Worm (Caenorhabditis elegans): Measurements from ENCODE around the gene K02A6.1.

Gene K02A6.1

DNA sequence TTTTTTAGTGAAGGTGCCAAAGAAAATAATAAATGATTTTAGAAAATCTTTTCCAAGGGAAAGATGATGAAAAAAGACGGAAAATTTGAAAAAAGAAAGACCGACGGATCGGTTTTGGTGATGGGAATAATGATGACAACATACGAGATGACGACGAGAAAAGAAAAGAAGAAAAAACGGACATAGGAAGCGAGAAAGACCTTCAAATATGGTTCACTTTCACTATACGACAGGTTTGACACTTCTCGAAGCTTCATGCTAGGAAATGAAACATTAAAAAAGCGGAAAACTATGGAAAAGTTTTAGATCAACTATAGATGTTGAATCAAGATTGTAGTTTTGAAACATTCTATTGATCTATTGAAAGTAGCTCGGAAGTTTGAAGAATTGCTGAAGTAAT lies 19.3 kb upstream of the K02A6.1 start:
- TF ChIP-seq zag-1 (tag; optimal IDR thresholded peaks at IDR 0.05) (no peak), lin-14 (GFP tag; optimal IDR thresholded peaks at IDR 0.05) (peak; percentile 28), sox-4 (tag; optimal IDR thresholded peaks at IDR 0.05) (no peak), nhr-85 (tag) (peak; percentile 74), pax-3 (tag; optimal IDR thresholded peaks at IDR 0.05) (no peak), ama-1 (optimal IDR thresholded peaks at IDR 0.05) (no peak), blmp-1 (tag; optimal IDR thresholded peaks at IDR 0.05) (peak; percentile 97)

DNA sequence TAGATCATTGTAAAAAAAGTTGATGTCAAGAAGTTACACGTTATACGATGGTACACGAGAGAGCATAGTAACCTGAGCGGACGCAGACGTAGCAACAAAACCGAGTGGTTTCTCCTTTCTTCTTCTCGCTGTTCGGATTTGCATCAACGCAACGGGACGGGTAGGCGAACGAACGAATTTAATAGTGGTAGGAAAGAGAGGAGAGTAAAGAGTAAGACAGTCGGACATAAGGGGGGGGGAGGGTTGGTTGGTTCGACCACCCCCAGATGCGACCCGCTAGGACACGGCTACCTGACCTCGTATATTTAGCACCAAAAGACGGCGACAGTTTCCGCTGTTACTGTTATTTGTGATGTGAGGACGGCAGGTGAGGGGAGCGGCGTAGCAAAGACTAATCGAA lies 18.3 kb upstream of the K02A6.1 start:
- TF ChIP-seq unc-98 (GFP tag; IDR thresholded peaks at IDR 0.05) (no peak), blmp-1 (tag; optimal IDR thresholded peaks at IDR 0.05) (peak; percentile 64), lin-14 (GFP tag; optimal IDR thresholded peaks at IDR 0.05) (peak; percentile 73), nhr-85 (tag) (peak; percentile 65)

DNA sequence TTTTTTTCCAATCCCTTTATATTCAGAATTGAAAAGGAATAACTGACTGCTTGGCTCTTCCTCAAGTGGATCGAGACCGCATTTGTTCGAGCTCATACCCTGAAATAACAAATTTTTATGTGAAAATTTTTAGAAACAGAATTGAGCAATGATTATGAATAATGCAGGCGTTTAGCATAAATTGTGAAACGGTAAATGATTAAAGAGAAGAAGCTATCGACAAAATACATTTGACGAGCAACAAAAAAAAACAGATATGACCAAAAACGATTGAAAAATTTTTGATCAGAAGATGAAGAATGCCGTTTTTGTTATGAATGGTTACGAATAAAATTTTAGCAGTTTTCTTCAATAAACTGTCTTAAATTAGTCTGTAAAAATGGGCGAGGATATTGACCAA lies 15.8 kb upstream of the K02A6.1 start, which contains the start of gene C17H11.6:
Gene C17H11.6 (minus strand): TSS at position 101 of the 400 bp plus-strand sequence.
- TF ChIP-seq mdl-1 (tag; optimal IDR thresholded peaks at IDR 0.05), result no peak
- no peak for TF ChIP-seq pax-3 (tag; optimal IDR thresholded peaks at IDR 0.05)
- no peak for TF ChIP-seq nhr-237 (tag; optimal IDR thresholded peaks at IDR 0.05)
- TF ChIP-seq irx-1 (tag; optimal IDR thresholded peaks at IDR 0.05), result no peak
- TF ChIP-seq fos-1 (tag; optimal IDR thresholded peaks at IDR 0.05), result no peak
- no peak for TF ChIP-seq nhr-85 (tag)
- no peak for TF ChIP-seq unc-30 (tag; optimal IDR thresholded peaks at IDR 0.05)
- TF ChIP-seq ceh-82 (tag; optimal IDR thresholded peaks at IDR 0.05), result no peak
- TF ChIP-seq sptf-1 (tag; optimal IDR thresholded peaks at IDR 0.05), result no peak
- TF ChIP-seq xbp-1 (tag; optimal IDR thresholded peaks at IDR 0.05), result no peak
- TF ChIP-seq fkh-4 (tag; optimal IDR thresholded peaks at IDR 0.05; ENCODE audit: borderline replicate concordance), result no peak
- TF ChIP-seq nhr-71 (tag; optimal IDR thresholded peaks at IDR 0.05), result no peak
- TF ChIP-seq lin-39 (tag; optimal IDR thresholded peaks at IDR 0.05), result no peak
- TF ChIP-seq zag-1 (tag; optimal IDR thresholded peaks at IDR 0.05), result no peak
- no peak for TF ChIP-seq dpl-1 (GFP tag; optimal IDR thresholded peaks at IDR 0.05)
- TF ChIP-seq ceh-90 (tag; optimal IDR thresholded peaks at IDR 0.05), result no peak
- no peak for TF ChIP-seq efl-3 (GFP tag; optimal IDR thresholded peaks at IDR 0.05)
- TF ChIP-seq lsy-2 (tag; optimal IDR thresholded peaks at IDR 0.05), result no peak
- TF ChIP-seq nhr-19 (GFP tag; conservative IDR thresholded peaks at IDR 0.05), result no peak

DNA sequence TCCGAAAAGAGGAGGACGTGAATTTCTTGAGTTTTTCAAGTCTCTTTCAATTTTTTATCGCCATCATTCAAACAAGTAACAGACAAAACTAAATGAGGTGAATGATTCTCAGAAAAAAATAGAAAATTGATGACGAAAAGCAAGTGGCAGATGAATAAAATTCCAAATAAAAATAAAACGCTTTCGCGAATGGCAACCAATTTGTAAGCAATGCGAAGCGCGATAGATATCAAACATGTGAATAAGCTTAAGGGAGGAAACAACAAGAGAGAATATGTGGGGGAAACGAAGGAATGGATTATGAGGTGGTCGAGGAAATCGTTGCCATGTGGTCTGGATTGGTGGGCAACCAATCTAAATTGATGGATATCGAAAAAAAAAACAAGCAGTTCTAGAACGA lies 15.1 kb upstream of the K02A6.1 start:
- no peak for TF ChIP-seq nhr-19 (GFP tag; conservative IDR thresholded peaks at IDR 0.05)
- peak; percentile 37 for TF ChIP-seq fkh-8 (tag; optimal IDR thresholded peaks at IDR 0.05)
- TF ChIP-seq lin-14 (GFP tag; optimal IDR thresholded peaks at IDR 0.05), result peak; percentile 1
- no peak for TF ChIP-seq nhr-28 (tag; optimal IDR thresholded peaks at IDR 0.05)
- TF ChIP-seq fkh-4 (tag; optimal IDR thresholded peaks at IDR 0.05; ENCODE audit: borderline replicate concordance), result peak; percentile 35
- TF ChIP-seq dsc-1 (tag; optimal IDR thresholded peaks at IDR 0.05), result peak; percentile 95

DNA sequence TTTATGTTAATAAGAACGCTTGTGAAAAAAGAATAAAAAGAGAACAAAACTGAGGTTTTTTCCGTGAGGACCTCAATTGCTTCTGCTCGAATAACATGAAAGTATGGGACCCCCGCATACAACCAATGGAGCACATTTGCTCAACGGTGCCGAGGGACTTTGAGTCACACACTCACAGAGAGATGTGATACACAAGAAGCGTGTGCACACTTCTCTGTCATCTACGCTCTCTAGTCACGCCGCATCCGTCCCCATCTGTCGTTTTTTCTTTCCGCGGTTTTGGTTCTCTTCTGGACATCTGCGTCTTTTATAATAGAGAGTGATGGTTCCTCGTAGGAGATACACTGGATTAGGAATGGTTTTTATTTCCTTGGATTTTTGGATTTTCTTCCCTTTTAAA lies 13.6 kb upstream of the K02A6.1 start:
- TF ChIP-seq fos-1 (tag; optimal IDR thresholded peaks at IDR 0.05), result no peak
- peak; percentile 45 for TF ChIP-seq skn-1 (tag; optimal IDR thresholded peaks at IDR 0.05)
- peak in 1 of 2 experiments; percentile 63 for TF ChIP-seq lsy-2 (tag; optimal IDR thresholded peaks at IDR 0.05)
- TF ChIP-seq fkh-8 (tag; optimal IDR thresholded peaks at IDR 0.05), result peak; percentile 42
- TF ChIP-seq unc-98 (GFP tag; IDR thresholded peaks at IDR 0.05), result no peak
- no peak for TF ChIP-seq jun-1 (tag; optimal IDR thresholded peaks at IDR 0.05)
- no peak for TF ChIP-seq hpl-2 (GFP tag; optimal IDR thresholded peaks at IDR 0.05)
- peak; percentile 90 for TF ChIP-seq lin-14 (GFP tag; optimal IDR thresholded peaks at IDR 0.05)
- no peak for TF ChIP-seq nhr-84 (tag; optimal IDR thresholded peaks at IDR 0.05)
- no peak for TF ChIP-seq ceh-88 (GFP tag; IDR thresholded peaks at IDR 0.05)
- TF ChIP-seq nhr-11 (tag; optimal IDR thresholded peaks at IDR 0.05), result no peak
- peak; percentile 19; the same call in 1 of the 2 replicates for TF ChIP-seq isw-1 (GFP tag; IDR thresholded peaks at IDR 0.05)
- TF ChIP-seq snu-23 (GFP tag; optimal IDR thresholded peaks at IDR 0.05), result peak; percentile 49
- peak; percentile 52 for TF ChIP-seq nhr-71 (tag; optimal IDR thresholded peaks at IDR 0.05)
- peak; percentile 64 for TF ChIP-seq dsc-1 (tag; optimal IDR thresholded peaks at IDR 0.05)
- TF ChIP-seq nhr-19 (GFP tag; conservative IDR thresholded peaks at IDR 0.05), result 0 out of 2 replicates have a peak, but pooled peaks have one; percentile 24
- no peak for TF ChIP-seq Y116A8C.19 (tag; optimal IDR thresholded peaks at IDR 0.05; ENCODE audit: borderline replicate concordance)
- TF ChIP-seq nhr-85 (tag), result no peak
- TF ChIP-seq sox-4 (tag; optimal IDR thresholded peaks at IDR 0.05), result no peak
- TF ChIP-seq hlh-4 (tag; optimal IDR thresholded peaks at IDR 0.05), result no peak
- TF ChIP-seq egl-13 (tag; optimal IDR thresholded peaks at IDR 0.05), result no peak
- TF ChIP-seq aha-1 (tag; optimal IDR thresholded peaks at IDR 0.05), result no peak
- no peak for TF ChIP-seq fkh-4 (tag; optimal IDR thresholded peaks at IDR 0.05; ENCODE audit: borderline replicate concordance)
- TF ChIP-seq mdl-1 (tag; optimal IDR thresholded peaks at IDR 0.05), result peak in 1 of 2 experiments; percentile 70
- TF ChIP-seq mab-9 (GFP tag; IDR thresholded peaks at IDR 0.05), result no peak
- TF ChIP-seq blmp-1 (tag; optimal IDR thresholded peaks at IDR 0.05), result no peak
- TF ChIP-seq ztf-4 (tag; optimal IDR thresholded peaks at IDR 0.05), result no peak
- peak; percentile 68 for TF ChIP-seq fkh-10 (GFP tag; optimal IDR thresholded peaks at IDR 0.05)
- peak in 1 of 3 experiments; percentile 59 for TF ChIP-seq ceh-82 (tag; optimal IDR thresholded peaks at IDR 0.05)
- TF ChIP-seq elt-3 (tag; optimal IDR thresholded peaks at IDR 0.05), result no peak
- no peak for TF ChIP-seq zag-1 (tag; optimal IDR thresholded peaks at IDR 0.05)
- no peak for TF ChIP-seq nhr-237 (tag; optimal IDR thresholded peaks at IDR 0.05)

Measured in whole organism, L1 larva.